Worm (Caenorhabditis elegans) whole organism, L1 larva: ENCODE data around the gene K10C2.6.

Experiments used
- C16A3.4 ChIP-seq: fragments of 150-350 bp; optimal IDR thresholded peaks from 2 replicates; lab custom pipeline; 2014; ENCODE audit warnings: missing biosample characterization, missing genetic modification characterization
- C34B4.2 ChIP-seq: sonication (generic microtip); optimal IDR thresholded peaks from 2 replicates; lab custom pipeline; 2017; ENCODE audit warnings: mild to moderate bottlenecking, missing genetic modification characterization, missing compliant biosample characterization
- F16B12.6 ChIP-seq: fragments of 150-350 bp; optimal IDR thresholded peaks from 2 replicates; lab custom pipeline; 2014; ENCODE audit warnings: missing biosample characterization, missing genetic modification characterization
- Y116A8C.19 ChIP-seq: sonication (generic microtip); optimal IDR thresholded peaks from 2 replicates; lab custom pipeline; 2016; ENCODE audit warnings: missing compliant biosample characterization, missing genetic modification characterization, borderline replicate concordance
- aha-1 ChIP-seq: fragments of 150-350 bp; optimal IDR thresholded peaks from 2 replicates; lab custom pipeline; 2014; ENCODE audit warnings: missing biosample characterization, missing genetic modification characterization
- aly-2 ChIP-seq: fragments of 150-350 bp; optimal IDR thresholded peaks from 2 replicates; lab custom pipeline; 2014; ENCODE audit warnings: missing biosample characterization, missing genetic modification characterization
- ceh-88 ChIP-seq: fragments of 200-800 bp; sonication (Bioruptor generic); IDR thresholded peaks from 2 replicates; pipeline ENCODE4 v1.3.6; 2022; ENCODE audit warnings: missing genetic modification characterization, missing compliant biosample characterization
- dsc-1 ChIP-seq: sonication (generic microtip); optimal IDR thresholded peaks from 2 replicates; lab custom pipeline; 2016; ENCODE audit warnings: mild to moderate bottlenecking, missing genetic modification characterization, missing compliant biosample characterization
- efl-1 ChIP-seq, 4 experiments: fragments of 150-350 bp; optimal IDR thresholded peaks in 3 of 4; peaks in 1 of 4; 1 replicate in 1 of 4; 2 replicates in 3 of 4; lab custom pipeline; 2014; ENCODE audit warnings: missing biosample characterization in 2 of 4, missing genetic modification characterization in 2 of 4, missing genetic modification reagents in 2 of 4
- elt-2 ChIP-seq: sonication (generic microtip); optimal IDR thresholded peaks from 2 replicates; lab custom pipeline; 2016; ENCODE audit warnings: missing genetic modification characterization, mild to moderate bottlenecking, inconsistent platforms, missing compliant biosample characterization, missing genetic modification reagents
- fkh-4 ChIP-seq: sonication (generic microtip); optimal IDR thresholded peaks from 2 replicates; lab custom pipeline; 2016; ENCODE audit warnings: missing compliant biosample characterization, missing genetic modification characterization, borderline replicate concordance
- hlh-17 ChIP-seq: fragments of 200-800 bp; sonication (Bioruptor generic); optimal IDR thresholded peaks from 2 replicates; lab custom pipeline; 2018; ENCODE audit warnings: missing genetic modification characterization, mild to moderate bottlenecking, missing compliant biosample characterization, moderate library complexity, borderline replicate concordance
- hpl-2 ChIP-seq: fragments of 150-350 bp; optimal IDR thresholded peaks from 2 replicates; lab custom pipeline; 2014; ENCODE audit warnings: missing biosample characterization, missing genetic modification reagents, missing genetic modification characterization
- irx-1 ChIP-seq: sonication (generic microtip); optimal IDR thresholded peaks from 2 replicates; lab custom pipeline; 2016; ENCODE audit warnings: missing genetic modification characterization, missing compliant biosample characterization
- mep-1 ChIP-seq: fragments of 150-350 bp; optimal IDR thresholded peaks from 2 replicates; lab custom pipeline; 2014; ENCODE audit warnings: missing biosample characterization, missing genetic modification characterization
- nhr-11 ChIP-seq: fragments of 150-350 bp; optimal IDR thresholded peaks from 2 replicates; lab custom pipeline; 2014; ENCODE audit warnings: missing biosample characterization, missing genetic modification characterization
- nhr-237 ChIP-seq: fragments of 150-350 bp; optimal IDR thresholded peaks from 2 replicates; lab custom pipeline; 2014; ENCODE audit warnings: missing biosample characterization, missing genetic modification characterization
- nhr-28 ChIP-seq: fragments of 150-350 bp; optimal IDR thresholded peaks from 2 replicates; lab custom pipeline; 2014; ENCODE audit warnings: missing biosample characterization, missing genetic modification characterization
- nhr-84 ChIP-seq: sonication (generic microtip); optimal IDR thresholded peaks from 2 replicates; lab custom pipeline; 2017; ENCODE audit warnings: missing biosample characterization, missing genetic modification characterization
- nhr-85 ChIP-seq: sonication (generic microtip); peaks from one replicate; lab custom pipeline; 2016; ENCODE audit warnings: missing genetic modification characterization, inconsistent platforms, missing compliant biosample characterization
- nhr-90 ChIP-seq: sonication (generic microtip); optimal IDR thresholded peaks from 2 replicates; lab custom pipeline; 2016; ENCODE audit warnings: mild to moderate bottlenecking, missing genetic modification characterization, missing compliant biosample characterization; ENCODE audit not compliant: poor library complexity
- pag-3 ChIP-seq: sonication (generic microtip); optimal IDR thresholded peaks from 2 replicates; lab custom pipeline; 2017; ENCODE audit warnings: missing genetic modification characterization, mild to moderate bottlenecking, missing compliant biosample characterization, antibody characterized with exemption, borderline replicate concordance; ENCODE audit not compliant: insufficient read depth
- pax-3 ChIP-seq: fragments of 200-800 bp; sonication (Bioruptor generic); optimal IDR thresholded peaks from 2 replicates; lab custom pipeline; 2018; ENCODE audit warnings: mild to moderate bottlenecking, missing genetic modification characterization, moderate library complexity, missing compliant biosample characterization
- rnt-1 ChIP-seq: sonication (generic microtip); optimal IDR thresholded peaks from 2 replicates; lab custom pipeline; 2016; ENCODE audit warnings: mild to moderate bottlenecking, missing genetic modification characterization, moderate library complexity, missing compliant biosample characterization
- sox-4 ChIP-seq: sonication (generic microtip); optimal IDR thresholded peaks from 2 replicates; lab custom pipeline; 2016; ENCODE audit warnings: missing genetic modification characterization, missing compliant biosample characterization
- unc-130 ChIP-seq: fragments of 150-350 bp; optimal IDR thresholded peaks from 2 replicates; lab custom pipeline; 2017; ENCODE audit warnings: missing biosample characterization, missing genetic modification characterization, inconsistent platforms
- unc-98 ChIP-seq: fragments of 200-800 bp; sonication (Bioruptor generic); IDR thresholded peaks from 2 replicates; pipeline ENCODE4 v1.3.6; 2022; ENCODE audit warnings: missing genetic modification characterization, missing compliant biosample characterization
- vab-15 ChIP-seq: sonication (generic microtip); optimal IDR thresholded peaks from 2 replicates; lab custom pipeline; 2017; ENCODE audit warnings: missing genotype, mild to moderate bottlenecking, missing genetic modification characterization, missing compliant biosample characterization
- zag-1 ChIP-seq: fragments of 150-350 bp; optimal IDR thresholded peaks from 2 replicates; lab custom pipeline; 2014; ENCODE audit warnings: missing biosample characterization, missing genetic modification characterization

K10C2.6 gene

DNA sequence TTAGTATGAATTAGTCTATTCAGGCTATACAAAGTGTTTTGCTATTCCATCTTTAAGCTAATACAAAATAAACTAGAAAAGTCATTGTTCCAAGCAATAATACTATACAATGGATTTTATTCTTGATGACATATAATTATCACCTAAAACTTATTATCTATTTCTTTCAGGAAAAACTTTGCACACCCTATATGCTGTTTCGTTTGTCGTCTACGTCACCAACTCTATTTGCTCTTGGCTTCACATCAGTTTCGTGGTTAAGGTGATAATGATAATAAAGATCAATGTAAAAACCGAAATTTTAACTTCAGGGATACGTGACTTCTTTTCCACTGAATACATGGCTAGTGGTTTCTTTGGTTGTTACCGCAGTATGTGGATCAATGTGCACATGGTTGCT is 11.2 kb downstream of the K10C2.6 start:
- TF ChIP-seq elt-2 (tag; lab: Kevin White, UChicago) (no peak), aly-2 (tag; lab: Kevin White, UChicago) (no peak), unc-130 (no peak), efl-1 (optimal IDR thresholded peaks at IDR 0.05; lab: Kevin White, UChicago) (no peak), efl-1 (GFP tag; optimal IDR thresholded peaks at IDR 0.05 in 1 of 2; lab: Kevin White, UChicago) (peak in 1 of 2 experiments; percentile 88), mep-1 (tag; lab: Kevin White, UChicago) (no peak), nhr-28 (tag; lab: Kevin White, UChicago) (no peak), nhr-90 (tag; lab: Kevin White, UChicago) (no peak)

DNA sequence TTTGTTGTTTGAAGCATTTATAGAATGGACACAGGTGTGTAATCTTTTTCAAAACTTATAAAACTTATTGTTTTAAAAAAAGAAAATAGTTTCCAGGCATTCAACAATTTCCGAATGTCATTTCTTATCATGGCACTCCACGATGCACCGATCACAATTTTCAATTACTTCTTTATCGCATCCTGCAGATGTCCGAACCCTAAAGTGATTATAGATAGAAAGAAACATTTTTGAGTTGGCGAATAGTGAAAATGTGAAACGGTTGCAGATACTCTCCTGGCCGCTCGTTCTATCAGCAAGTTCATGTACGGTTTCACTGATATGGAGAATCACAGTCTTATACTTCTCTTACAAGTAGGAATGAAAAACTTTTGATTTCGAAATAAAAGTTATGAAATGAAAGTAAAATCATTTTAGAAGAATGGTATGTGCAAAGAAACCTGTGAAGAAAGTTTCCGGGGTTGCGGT is 11.8 kb downstream of the K10C2.6 start, which contains the start of gene C15B12.2:
Gene C15B12.2 (plus strand): TSS at position 418 of the 468 bp plus-strand sequence.
- TF ChIP-seq elt-2 (tag; lab: Kevin White, UChicago) (peak; percentile 72), sox-4 (tag; lab: Kevin White, UChicago) (no peak)

DNA sequence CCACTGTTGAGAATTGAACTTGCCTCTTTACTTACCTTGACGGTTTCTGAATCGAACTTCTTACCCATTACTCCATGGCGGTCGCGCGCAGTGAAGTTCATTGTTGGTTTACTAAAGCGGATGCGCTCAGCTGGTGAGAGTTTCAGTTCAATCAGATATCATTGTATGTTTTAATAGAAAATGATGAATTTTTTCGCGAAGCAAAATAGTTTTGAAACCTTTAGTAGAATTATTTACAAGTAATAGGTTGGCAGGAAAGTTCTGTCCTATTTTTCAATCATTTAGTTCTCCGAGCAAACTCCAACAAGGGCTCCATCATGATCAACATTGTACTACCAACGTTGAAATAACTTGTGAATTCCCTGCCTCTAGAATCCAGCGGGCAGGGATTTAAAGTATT is 16.2 kb downstream of the K10C2.6 start, which contains the start of gene C15B12.3:
Gene C15B12.3 (minus strand): TSS at position 101 of the 400 bp plus-strand sequence.
- TF ChIP-seq nhr-11 (tag; lab: Kevin White, UChicago) (no peak), F16B12.6 (tag; lab: Kevin White, UChicago) (no peak), aha-1 (tag; lab: Kevin White, UChicago) (no peak), C16A3.4 (tag; lab: Kevin White, UChicago) (no peak), ceh-88 (GFP tag; lab: Robert Waterston, UW) (no peak), irx-1 (tag; lab: Kevin White, UChicago) (no peak), zag-1 (tag; lab: Kevin White, UChicago) (no peak), C34B4.2 (tag; lab: Kevin White, UChicago) (no peak), pax-3 (tag; lab: Kevin White, UChicago) (no peak)
- TF ChIP-seq, all 84 proteins: peak for 0

DNA sequence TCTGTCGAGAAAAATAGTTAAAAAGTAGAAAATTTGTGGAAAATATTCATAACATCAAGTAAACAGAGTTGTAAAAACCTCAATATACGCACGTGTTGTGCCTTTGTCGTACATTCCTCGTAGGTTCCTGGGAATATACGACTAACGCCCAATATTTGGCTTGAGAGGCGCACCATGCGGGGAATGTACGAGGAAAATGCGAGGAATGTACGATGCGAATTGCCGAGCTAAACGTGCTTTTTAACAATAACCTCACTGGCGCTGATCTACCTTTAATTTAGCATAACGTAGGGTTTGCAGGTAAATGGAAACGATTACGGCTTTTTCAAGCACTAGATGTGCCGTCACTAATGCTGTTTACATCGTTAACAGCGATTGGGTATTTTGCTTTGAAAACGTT is 17.3 kb downstream of the K10C2.6 start, which contains the start of gene C15B12.9:
Gene C15B12.9 (plus strand): TSS at position 301 of the 400 bp plus-strand sequence.
- TF ChIP-seq hlh-17 (GFP tag; lab: Kevin White, UChicago) (no peak), efl-1 (optimal IDR thresholded peaks at IDR 0.05; lab: Kevin White, UChicago) (no peak), efl-1 (GFP tag; optimal IDR thresholded peaks at IDR 0.05 in 1 of 2; lab: Kevin White, UChicago) (no peak), unc-98 (GFP tag; lab: Robert Waterston, UW) (no peak), nhr-237 (tag; lab: Kevin White, UChicago) (no peak), aly-2 (tag; lab: Kevin White, UChicago) (no peak), nhr-90 (tag; lab: Kevin White, UChicago) (no peak), hpl-2 (GFP tag; lab: Kevin White, UChicago) (no peak), pag-3 (tag; lab: Kevin White, UChicago) (no peak), rnt-1 (no peak), Y116A8C.19 (tag; lab: Kevin White, UChicago) (no peak), fkh-4 (no peak), nhr-28 (tag; lab: Kevin White, UChicago) (no peak), irx-1 (tag; lab: Kevin White, UChicago) (no peak), vab-15 (tag; lab: Kevin White, UChicago) (no peak), nhr-85 (tag; lab: Kevin White, UChicago) (no peak), zag-1 (tag; lab: Kevin White, UChicago) (no peak), nhr-11 (tag; lab: Kevin White, UChicago) (no peak)
- TF ChIP-seq, all 84 proteins: peak for 0

DNA sequence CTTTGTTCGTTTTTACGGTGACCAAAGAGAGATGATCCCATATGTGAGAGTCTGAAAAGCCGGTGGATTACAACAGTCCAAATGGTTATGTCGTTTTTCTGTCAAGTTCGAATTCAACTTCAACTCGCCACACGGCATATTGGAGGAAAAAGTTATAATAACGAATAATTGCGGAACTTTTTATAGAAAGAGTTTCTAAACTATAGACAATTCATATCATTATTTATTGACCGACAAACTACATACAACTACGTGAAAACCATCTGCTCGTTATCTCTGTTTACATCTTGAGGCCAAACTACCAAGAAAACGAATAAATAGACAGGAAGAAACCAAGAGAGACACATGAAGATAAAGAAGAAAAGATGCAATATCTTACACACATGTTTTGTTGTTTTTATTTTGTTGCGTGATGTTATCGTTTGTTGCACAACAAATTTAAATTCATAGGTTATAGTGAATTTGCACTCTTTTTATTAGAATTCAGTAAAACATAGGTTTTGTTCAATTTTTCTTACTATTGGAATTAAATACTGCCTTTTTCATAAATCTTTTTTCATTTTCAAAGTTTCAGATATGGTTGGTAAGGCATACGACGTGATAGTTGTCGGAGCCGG is 22.6 kb downstream of the K10C2.6 start, which contains the start of the genes C15B12.4 and C15B12.8:
Gene C15B12.4 (minus strand): TSS at position 51 of the 617 bp plus-strand sequence.
Gene C15B12.8 (plus strand): TSS at position 567 of the 617 bp plus-strand sequence.
- TF ChIP-seq efl-1 (optimal IDR thresholded peaks at IDR 0.05; lab: Kevin White, UChicago) = no peak
- TF ChIP-seq efl-1 (GFP tag; optimal IDR thresholded peaks at IDR 0.05 in 1 of 2; lab: Kevin White, UChicago) = peak in 1 of 2 experiments; percentile 12
- TF ChIP-seq dsc-1 (tag; lab: Kevin White, UChicago) = peak; percentile 39
- no peak for TF ChIP-seq nhr-84 (tag; lab: Kevin White, UChicago)
